Worm (Caenorhabditis elegans): ENCODE results near the gene Y81B9A.1.

DNA sequence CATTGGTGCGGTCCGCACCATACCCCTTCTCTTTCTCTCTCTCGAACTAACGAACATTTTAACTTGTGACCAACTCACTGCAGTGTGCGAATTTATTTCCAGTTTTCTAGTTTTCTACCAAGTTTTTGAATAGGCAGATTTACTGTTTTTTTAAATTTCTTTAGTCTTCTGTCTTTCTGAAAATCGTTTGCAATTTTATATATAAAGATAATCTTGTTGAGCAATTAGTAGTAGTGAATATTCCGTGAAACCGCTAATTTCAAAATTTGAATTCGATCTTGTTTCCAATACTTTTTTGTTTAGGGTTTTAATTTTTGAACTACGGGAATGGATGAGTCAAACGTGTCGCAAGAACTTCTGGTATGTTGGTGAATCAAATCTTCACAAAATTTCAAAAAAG is 8.4 kb upstream of the Y81B9A.1 start, which contains the start of gene Y81B9A.2:
- TF ChIP-seq ztf-4 (tag; optimal IDR thresholded peaks at IDR 0.05) (no peak), unc-86 (tag; optimal IDR thresholded peaks at IDR 0.05) (no peak), nhr-12 (tag; optimal IDR thresholded peaks at IDR 0.05) (no peak), nhr-77 (tag; optimal IDR thresholded peaks at IDR 0.05) (no peak)

Data from whole organism, L1 larva.